Worm (Caenorhabditis elegans) whole organism, L3 larva: ENCODE results near the gene srg-46.

ENCODE experiments used
- ZK546.5 ChIP-seq: sonication (generic microtip); optimal IDR thresholded peaks from 2 replicates; lab custom pipeline; 2017; ENCODE audit warnings: missing biosample characterization, missing genetic modification characterization
- ama-1 ChIP-seq: fragments of 150-350 bp; optimal IDR thresholded peaks from 2 replicates; lab custom pipeline; 2018
- ceh-28 ChIP-seq: fragments of 150-350 bp; optimal IDR thresholded peaks from 2 replicates; lab custom pipeline; 2014; ENCODE audit warnings: missing biosample characterization, missing genetic modification reagents, missing genetic modification characterization
- ceh-82 ChIP-seq: fragments of 150-350 bp; optimal IDR thresholded peaks from 2 replicates; lab custom pipeline; 2014; ENCODE audit warnings: missing biosample characterization, missing genetic modification characterization
- ceh-9 ChIP-seq: sonication (generic microtip); optimal IDR thresholded peaks from 2 replicates; lab custom pipeline; 2018; ENCODE audit warnings: missing biosample characterization, missing genetic modification characterization
- daf-12 ChIP-seq: fragments of 150-350 bp; optimal IDR thresholded peaks from 2 replicates; lab custom pipeline; 2014; ENCODE audit warnings: missing biosample characterization, missing genetic modification reagents, missing genetic modification characterization
- egl-27 ChIP-seq: sonication (generic microtip); optimal IDR thresholded peaks from 4 replicates; lab custom pipeline; 2017; ENCODE audit warnings: missing biosample characterization, missing genetic modification reagents, missing genetic modification characterization
- egl-5 ChIP-seq: fragments of 150-350 bp; optimal IDR thresholded peaks from 2 replicates; lab custom pipeline; 2017; ENCODE audit warnings: missing biosample characterization, missing genetic modification reagents, missing genetic modification characterization, inconsistent platforms
- elt-1 ChIP-seq: fragments of 150-350 bp; optimal IDR thresholded peaks from 2 replicates; lab custom pipeline; 2014; ENCODE audit warnings: missing biosample characterization, missing genetic modification characterization
- elt-2 ChIP-seq: sonication (generic microtip); optimal IDR thresholded peaks from 2 replicates; lab custom pipeline; 2016; ENCODE audit warnings: missing genetic modification reagents, mild to moderate bottlenecking, missing genetic modification characterization, missing compliant biosample characterization
- elt-3 ChIP-seq, 3 experiments: fragments of 150-350 bp in 1 of 3; sonication (generic microtip) in 2 of 3; optimal IDR thresholded peaks; 2 replicates in 2 of 3; 4 replicates in 1 of 3; lab custom pipeline; 2014 to 2017; ENCODE audit warnings: missing biosample characterization in 3 of 3, missing genetic modification characterization in 3 of 3
- eor-1 ChIP-seq, 2 experiments: fragments of 150-350 bp; optimal IDR thresholded peaks; 2 replicates each; lab custom pipeline; 2014 to 2018; ENCODE audit warnings: missing biosample characterization in 2 of 2, missing genetic modification characterization in 2 of 2
- fkh-10 ChIP-seq: sonication (generic microtip); optimal IDR thresholded peaks from 2 replicates; lab custom pipeline; 2017; ENCODE audit warnings: missing biosample characterization, missing genetic modification reagents, missing genetic modification characterization
- fkh-2 ChIP-seq: fragments of 150-350 bp; optimal IDR thresholded peaks from 2 replicates; lab custom pipeline; 2014; ENCODE audit warnings: missing biosample characterization, missing genetic modification reagents, missing genetic modification characterization
- fos-1 ChIP-seq: fragments of 150-350 bp; optimal IDR thresholded peaks from 2 replicates; lab custom pipeline; 2014; ENCODE audit warnings: missing biosample characterization, missing genetic modification characterization
- hmg-11 ChIP-seq: sonication (generic microtip); optimal IDR thresholded peaks from 2 replicates; lab custom pipeline; 2016; ENCODE audit warnings: missing genetic modification characterization, missing compliant biosample characterization
- jun-1 ChIP-seq: fragments of 150-350 bp; optimal IDR thresholded peaks from 2 replicates; lab custom pipeline; 2014; ENCODE audit warnings: missing biosample characterization, missing genetic modification reagents, missing genetic modification characterization
- lin-15B ChIP-seq: fragments of 150-350 bp; optimal IDR thresholded peaks from 2 replicates; lab custom pipeline; 2014; ENCODE audit warnings: missing biosample characterization, missing genetic modification characterization
- lsy-12 ChIP-seq: sonication (generic microtip); optimal IDR thresholded peaks from 2 replicates; lab custom pipeline; 2016; ENCODE audit warnings: mild to moderate bottlenecking, missing genetic modification characterization, missing compliant biosample characterization
- mdl-1 ChIP-seq: fragments of 150-350 bp; optimal IDR thresholded peaks from 2 replicates; lab custom pipeline; 2014; ENCODE audit warnings: missing biosample characterization, missing genetic modification characterization
- mml-1 ChIP-seq: fragments of 150-350 bp; sonication (generic microtip); optimal IDR thresholded peaks from 3 replicates; lab custom pipeline; 2014; ENCODE audit warnings: missing biosample characterization, missing genetic modification characterization
- nfya-1 ChIP-seq: sonication (generic microtip); optimal IDR thresholded peaks from 2 replicates; lab custom pipeline; 2017; ENCODE audit warnings: missing genetic modification characterization, mild to moderate bottlenecking, missing compliant biosample characterization, antibody characterized with exemption, moderate library complexity; ENCODE audit not compliant: insufficient read depth
- nhr-12 ChIP-seq: fragments of 150-350 bp; optimal IDR thresholded peaks from 2 replicates; lab custom pipeline; 2014; ENCODE audit warnings: missing biosample characterization, missing genetic modification characterization
- nhr-23 ChIP-seq: fragments of 150-350 bp; optimal IDR thresholded peaks from 2 replicates; lab custom pipeline; 2014; ENCODE audit warnings: missing biosample characterization, missing genetic modification reagents, missing genetic modification characterization
- nhr-237 ChIP-seq: fragments of 150-350 bp; optimal IDR thresholded peaks from 2 replicates; lab custom pipeline; 2014; ENCODE audit warnings: missing biosample characterization, missing genetic modification characterization
- nhr-28 ChIP-seq: fragments of 150-350 bp; optimal IDR thresholded peaks from 2 replicates; lab custom pipeline; 2014; ENCODE audit warnings: missing biosample characterization, missing genetic modification characterization
- nhr-43 ChIP-seq: sonication (generic microtip); optimal IDR thresholded peaks from 2 replicates; lab custom pipeline; 2016; ENCODE audit warnings: mild to moderate bottlenecking, missing genetic modification characterization, missing compliant biosample characterization; ENCODE audit not compliant: poor library complexity, severe bottlenecking
- nhr-67 ChIP-seq: fragments of 150-350 bp; optimal IDR thresholded peaks from 2 replicates; lab custom pipeline; 2014; ENCODE audit warnings: missing biosample characterization, missing genetic modification characterization
- nhr-76 ChIP-seq: fragments of 150-350 bp; sonication (generic microtip); optimal IDR thresholded peaks from 5 replicates; lab custom pipeline; 2014; ENCODE audit warnings: missing biosample characterization, missing genetic modification characterization
- nhr-77 ChIP-seq: fragments of 150-350 bp; optimal IDR thresholded peaks from 2 replicates; lab custom pipeline; 2014; ENCODE audit warnings: missing biosample characterization, missing genetic modification characterization
- pha-4 ChIP-seq: fragments of 150-350 bp; optimal IDR thresholded peaks from 2 replicates; lab custom pipeline; 2014; ENCODE audit warnings: missing biosample characterization, missing genetic modification reagents, missing genetic modification characterization
- pqm-1 ChIP-seq: fragments of 150-350 bp; optimal IDR thresholded peaks from 2 replicates; lab custom pipeline; 2017; ENCODE audit warnings: missing biosample characterization, missing genetic modification characterization, inconsistent platforms
- sea-2 ChIP-seq: fragments of 150-350 bp; sonication (generic microtip); optimal IDR thresholded peaks from 4 replicates; lab custom pipeline; 2014; ENCODE audit warnings: missing biosample characterization, missing genetic modification reagents, missing genetic modification characterization
- skn-1 ChIP-seq: fragments of 150-350 bp; optimal IDR thresholded peaks from 2 replicates; lab custom pipeline; 2014; ENCODE audit warnings: missing biosample characterization, missing genetic modification characterization
- snpc-4 ChIP-seq: fragments of 150-350 bp; optimal IDR thresholded peaks from 2 replicates; lab custom pipeline; 2014; ENCODE audit warnings: missing biosample characterization, missing genetic modification characterization
- tbx-2 ChIP-seq: sonication (generic microtip); optimal IDR thresholded peaks from 2 replicates; lab custom pipeline; 2016; ENCODE audit warnings: mild to moderate bottlenecking, missing genetic modification characterization, missing compliant biosample characterization
- unc-39 ChIP-seq: sonication (generic microtip); optimal IDR thresholded peaks from 4 replicates; lab custom pipeline; 2017; ENCODE audit warnings: missing biosample characterization, missing genetic modification characterization
- unc-62 ChIP-seq: fragments of 150-350 bp; sonication (generic microtip); optimal IDR thresholded peaks from 4 replicates; lab custom pipeline; 2014; ENCODE audit warnings: missing biosample characterization, missing genetic modification reagents, missing genetic modification characterization
- zag-1 ChIP-seq: fragments of 150-350 bp; optimal IDR thresholded peaks from 2 replicates; lab custom pipeline; 2014; ENCODE audit warnings: missing biosample characterization, missing genetic modification characterization
- ztf-11 ChIP-seq: fragments of 150-350 bp; optimal IDR thresholded peaks from 2 replicates; lab custom pipeline; 2014; ENCODE audit warnings: missing biosample characterization, missing genetic modification characterization
- ztf-4 ChIP-seq: fragments of 150-350 bp; optimal IDR thresholded peaks from 2 replicates; lab custom pipeline; 2014; ENCODE audit warnings: missing biosample characterization, missing genetic modification characterization

The srg-46 gene

DNA sequence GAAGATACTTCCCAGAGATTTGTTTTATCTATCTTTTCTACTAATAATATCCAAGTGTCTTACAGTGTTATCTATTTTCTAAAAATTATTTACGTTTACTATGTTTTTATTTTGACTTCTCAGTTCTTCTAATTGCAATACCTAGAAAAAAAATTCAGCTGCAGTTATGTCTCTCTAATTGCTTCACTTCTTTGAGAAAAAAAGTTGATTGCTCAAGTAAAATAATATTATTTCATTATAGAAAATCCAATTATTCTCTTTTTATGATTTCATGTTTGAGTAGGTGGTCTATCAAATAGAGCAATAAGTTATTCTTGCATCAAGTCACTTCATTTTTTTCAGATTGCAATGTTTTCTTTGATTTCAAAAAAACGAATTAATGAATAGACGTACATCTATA lies 3.0 kb downstream of the srg-46 start:
- TF ChIP-seq nfya-1 (tag; lab: Kevin White, UChicago) (no peak), ceh-28 (tag; lab: Kevin White, UChicago) (no peak), fkh-2 (tag; lab: Kevin White, UChicago) (no peak), lsy-12 (tag; lab: Kevin White, UChicago) (no peak), fkh-10 (GFP tag; lab: Kevin White, UChicago) (peak; percentile 56)

DNA sequence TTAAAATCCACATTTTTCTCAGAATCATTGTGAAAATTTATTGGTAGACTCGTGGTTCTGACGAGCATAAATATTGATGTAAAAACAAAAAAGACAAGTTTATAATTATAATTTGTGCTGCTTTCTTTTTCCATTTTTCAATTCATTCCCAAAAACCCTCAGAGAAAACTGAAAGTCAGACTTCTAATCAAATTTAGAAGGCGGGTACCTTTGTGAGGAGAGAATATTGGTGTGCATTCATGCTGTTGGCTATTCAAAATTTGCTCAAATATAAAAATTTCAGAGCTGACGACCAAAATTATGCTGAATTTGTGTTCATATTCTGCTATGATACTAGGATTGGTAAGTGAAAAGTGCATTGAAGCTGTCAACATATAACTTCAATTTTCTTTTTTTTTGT lies 3.5 kb downstream of the srg-46 start, which contains the start of gene srx-125:
Gene srx-125 (plus strand): TSS at position 301 of the 400 bp plus-strand sequence.
- TF ChIP-seq daf-12 (tag; lab: Kevin White, UChicago) = no peak
- TF ChIP-seq zag-1 (tag; lab: Kevin White, UChicago) = no peak
- no peak for TF ChIP-seq nhr-28 (tag; lab: Kevin White, UChicago)
- no peak for TF ChIP-seq egl-27 (tag; lab: Kevin White, UChicago)
- no peak for TF ChIP-seq fos-1 (tag; lab: Kevin White, UChicago)
- no peak for TF ChIP-seq nhr-12 (tag; lab: Kevin White, UChicago)
- no peak for TF ChIP-seq lsy-12 (tag; lab: Kevin White, UChicago)
- no peak for TF ChIP-seq nhr-77 (tag; lab: Kevin White, UChicago)
- no peak for TF ChIP-seq pqm-1 (tag; lab: Kevin White, UChicago)
- TF ChIP-seq ceh-82 (tag; lab: Kevin White, UChicago) = no peak
- no peak for TF ChIP-seq nhr-23
- TF ChIP-seq nhr-67 (tag; lab: Kevin White, UChicago) = no peak
- TF ChIP-seq hmg-11 = no peak
- no peak for TF ChIP-seq pha-4 (tag; lab: Kevin White, UChicago)
- no peak for TF ChIP-seq sea-2 (GFP tag; lab: Kevin White, UChicago)
- TF ChIP-seq skn-1 (tag; lab: Kevin White, UChicago) = no peak
- no peak for TF ChIP-seq nhr-237
- TF ChIP-seq tbx-2 (tag; lab: Kevin White, UChicago) = no peak
- TF ChIP-seq nfya-1 (tag; lab: Kevin White, UChicago) = no peak
- TF ChIP-seq, all 47 proteins: peak for 0

DNA sequence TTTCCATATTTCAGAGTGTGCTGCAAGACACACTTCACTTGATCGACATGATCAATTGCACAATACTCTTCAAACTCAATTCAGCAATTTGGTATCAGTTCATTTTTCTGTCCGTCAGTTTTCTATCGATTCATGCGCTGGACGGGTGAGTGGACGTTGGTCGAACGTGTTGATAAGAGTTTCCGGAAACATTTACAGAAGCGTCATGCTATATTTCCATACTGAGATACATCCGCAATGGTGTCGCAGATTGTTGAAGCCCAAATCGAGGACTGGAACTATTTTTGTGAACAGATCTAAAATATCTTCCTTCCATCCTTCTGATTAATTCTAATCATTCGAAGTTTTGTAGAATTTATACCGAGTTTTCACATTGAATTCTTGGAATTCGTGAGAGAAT lies 6.1 kb downstream of the srg-46 start:
- TF ChIP-seq nhr-43 (tag; lab: Kevin White, UChicago) (peak; percentile 28), unc-62 (no peak), snpc-4 (tag; lab: Kevin White, UChicago) (no peak), lin-15B (no peak), jun-1 (tag; lab: Kevin White, UChicago) (peak; percentile 73), nhr-28 (tag; lab: Kevin White, UChicago) (no peak), pqm-1 (tag; lab: Kevin White, UChicago) (peak; percentile 79), ceh-28 (tag; lab: Kevin White, UChicago) (no peak), mml-1 (no peak), ceh-9 (no peak), elt-2 (peak; percentile 83), unc-39 (tag; lab: Kevin White, UChicago) (no peak), elt-1 (no peak)

- no peak for TF ChIP-seq mdl-1 (tag; lab: Kevin White, UChicago)
- TF ChIP-seq egl-5 (tag; lab: Kevin White, UChicago) = no peak
- TF ChIP-seq nhr-237 = no peak
- no peak for TF ChIP-seq elt-3 (tag; optimal IDR thresholded peaks at IDR 0.05; lab: Kevin White, UChicago)
- TF ChIP-seq ztf-4 (tag; lab: Kevin White, UChicago) = no peak
- TF ChIP-seq fkh-10 (GFP tag; lab: Kevin White, UChicago) = no peak
- no peak for TF ChIP-seq nhr-12 (tag; lab: Kevin White, UChicago)
- TF ChIP-seq eor-1 (tag; optimal IDR thresholded peaks at IDR 0.05; lab: Kevin White, UChicago) = no peak
- TF ChIP-seq skn-1 (tag; lab: Kevin White, UChicago) = no peak
- no peak for TF ChIP-seq ztf-11 (tag; lab: Kevin White, UChicago)
- TF ChIP-seq elt-2 = no peak
- no peak for TF ChIP-seq nhr-76 (tag; lab: Kevin White, UChicago)
- no peak for TF ChIP-seq ZK546.5 (tag; lab: Kevin White, UChicago)
- no peak for TF ChIP-seq jun-1 (tag; lab: Kevin White, UChicago)
- TF ChIP-seq ama-1 (lab: Kevin White, UChicago) = no peak
- TF ChIP-seq fos-1 (tag; lab: Kevin White, UChicago) = no peak
These were observed 6.8 kb downstream of the srg-46 start for ce11 chrV:13370265-13370664.
